Worm (Caenorhabditis elegans) whole organism, mixed stage, embryonic: Measurements from ENCODE around the gene lgg-1.

Experiments used
- M03D4.4 ChIP-seq: sonication (generic microtip); optimal IDR thresholded peaks from 2 replicates; lab custom pipeline; 2017; ENCODE audit warnings: mild to moderate bottlenecking, missing genetic modification characterization, missing compliant biosample characterization
- bed-3 ChIP-seq: fragments of 200-800 bp; sonication (Bioruptor generic); optimal IDR thresholded peaks from 3 replicates; lab custom pipeline; 2018; ENCODE audit warnings: mild to moderate bottlenecking, missing genetic modification characterization, moderate library complexity, missing compliant biosample characterization
- blmp-1 ChIP-seq: fragments of 150-350 bp; optimal IDR thresholded peaks from 2 replicates; lab custom pipeline; 2014; ENCODE audit warnings: missing biosample characterization, missing genetic modification characterization
- ceh-39 ChIP-seq: fragments of 150-350 bp; optimal IDR thresholded peaks from 2 replicates; lab custom pipeline; 2014; ENCODE audit warnings: missing biosample characterization, missing genetic modification characterization
- ceh-43 ChIP-seq: fragments of 200-800 bp; sonication (Bioruptor generic); optimal IDR thresholded peaks from 2 replicates; lab custom pipeline; 2018; ENCODE audit warnings: mild to moderate bottlenecking, missing genetic modification characterization, moderate library complexity, missing compliant biosample characterization
- ceh-83 ChIP-seq: fragments of 200-800 bp; sonication (Bioruptor generic); optimal IDR thresholded peaks from 2 replicates; lab custom pipeline; 2018; ENCODE audit warnings: mild to moderate bottlenecking, missing genetic modification characterization, missing compliant biosample characterization
- ces-1 ChIP-seq: fragments of 150-350 bp; optimal IDR thresholded peaks from 2 replicates; lab custom pipeline; 2014; ENCODE audit warnings: missing biosample characterization, missing genetic modification reagents, missing genetic modification characterization
- cnd-1 ChIP-seq: fragments of 200-800 bp; sonication (Bioruptor generic); optimal IDR thresholded peaks from 2 replicates; lab custom pipeline; 2018; ENCODE audit warnings: mild to moderate bottlenecking, missing genetic modification characterization, missing compliant biosample characterization
- drap-1 ChIP-seq: fragments of 200-800 bp; sonication (Bioruptor generic); optimal IDR thresholded peaks from 3 replicates; lab custom pipeline; 2018; ENCODE audit warnings: mild to moderate bottlenecking, missing genetic modification characterization, missing compliant biosample characterization
- elt-1 ChIP-seq: sonication (generic microtip); optimal IDR thresholded peaks from 2 replicates; lab custom pipeline; 2017; ENCODE audit warnings: missing genetic modification characterization, mild to moderate bottlenecking, missing compliant biosample characterization, antibody characterized with exemption, moderate library complexity, borderline replicate concordance; ENCODE audit not compliant: insufficient read depth
- elt-3 ChIP-seq: fragments of 150-350 bp; optimal IDR thresholded peaks from 2 replicates; lab custom pipeline; 2014; ENCODE audit warnings: missing biosample characterization, missing genetic modification characterization
- flh-1 ChIP-seq: fragments of 200-800 bp; sonication (Bioruptor generic); optimal IDR thresholded peaks from 2 replicates; lab custom pipeline; 2018; ENCODE audit warnings: mild to moderate bottlenecking, missing genetic modification characterization, moderate library complexity, missing compliant biosample characterization
- ham-2 ChIP-seq: fragments of 200-800 bp; sonication (Bioruptor generic); optimal IDR thresholded peaks from 2 replicates; lab custom pipeline; 2018; ENCODE audit warnings: mild to moderate bottlenecking, missing genetic modification characterization, missing compliant biosample characterization
- hlh-1 ChIP-seq: fragments of 150-350 bp; optimal IDR thresholded peaks from 2 replicates; lab custom pipeline; 2014; ENCODE audit warnings: missing biosample characterization, missing genetic modification reagents, missing genetic modification characterization
- lin-13 ChIP-seq: fragments of 150-350 bp; optimal IDR thresholded peaks from 2 replicates; lab custom pipeline; 2014; ENCODE audit warnings: missing biosample characterization, missing genetic modification characterization
- lin-32 ChIP-seq: fragments of 200-800 bp; sonication (Bioruptor generic); optimal IDR thresholded peaks from 2 replicates; lab custom pipeline; 2018; ENCODE audit warnings: mild to moderate bottlenecking, missing genetic modification characterization, missing compliant biosample characterization
- lsy-2 ChIP-seq: fragments of 150-350 bp; optimal IDR thresholded peaks from 2 replicates; lab custom pipeline; 2014; ENCODE audit warnings: missing biosample characterization, missing genetic modification characterization
- mab-5 ChIP-seq: fragments of 150-350 bp; optimal IDR thresholded peaks from 2 replicates; lab custom pipeline; 2014; ENCODE audit warnings: missing biosample characterization, missing genetic modification characterization
- mep-1 ChIP-seq: fragments of 150-350 bp; optimal IDR thresholded peaks from 2 replicates; lab custom pipeline; 2017; ENCODE audit warnings: missing biosample characterization, missing genetic modification reagents, missing genetic modification characterization, inconsistent platforms
- mls-2 ChIP-seq: sonication (generic microtip); optimal IDR thresholded peaks from 2 replicates; lab custom pipeline; 2016; ENCODE audit warnings: mild to moderate bottlenecking, missing genetic modification characterization, moderate library complexity, missing compliant biosample characterization
- nhr-12 ChIP-seq: fragments of 150-350 bp; optimal IDR thresholded peaks from 2 replicates; lab custom pipeline; 2014; ENCODE audit warnings: missing biosample characterization, missing genetic modification characterization
- nhr-237 ChIP-seq: fragments of 150-350 bp; optimal IDR thresholded peaks from 2 replicates; lab custom pipeline; 2014; ENCODE audit warnings: missing biosample characterization, missing genetic modification characterization
- nhr-28 ChIP-seq: fragments of 150-350 bp; optimal IDR thresholded peaks from 2 replicates; lab custom pipeline; 2014; ENCODE audit warnings: missing biosample characterization, missing genetic modification characterization
- nhr-76 ChIP-seq: sonication (generic microtip); optimal IDR thresholded peaks from 2 replicates; lab custom pipeline; 2017; ENCODE audit warnings: missing biosample characterization, missing genetic modification characterization
- pha-4 ChIP-seq: fragments of 150-350 bp; optimal IDR thresholded peaks from 2 replicates; lab custom pipeline; 2018; ENCODE audit warnings: missing biosample characterization, missing genetic modification reagents, missing genetic modification characterization
- sem-2 ChIP-seq: fragments of 200-800 bp; sonication (Bioruptor generic); optimal IDR thresholded peaks from 2 replicates; lab custom pipeline; 2018; ENCODE audit warnings: mild to moderate bottlenecking, missing genetic modification characterization, missing compliant biosample characterization
- snpc-4 ChIP-seq: fragments of 150-350 bp; optimal IDR thresholded peaks from 2 replicates; lab custom pipeline; 2014; ENCODE audit warnings: missing biosample characterization, missing genetic modification characterization
- sptf-1 ChIP-seq: sonication (generic microtip); optimal IDR thresholded peaks from 2 replicates; lab custom pipeline; 2017; ENCODE audit warnings: mild to moderate bottlenecking, missing genetic modification characterization, moderate library complexity, missing compliant biosample characterization
- tbx-8 ChIP-seq: fragments of 200-800 bp; sonication (Bioruptor generic); optimal IDR thresholded peaks from 2 replicates; lab custom pipeline; 2018; ENCODE audit warnings: mild to moderate bottlenecking, missing genetic modification characterization, moderate library complexity, missing compliant biosample characterization
- unc-120 ChIP-seq: sonication (generic microtip); optimal IDR thresholded peaks from 2 replicates; lab custom pipeline; 2017; ENCODE audit warnings: missing genetic modification characterization, missing compliant biosample characterization; ENCODE audit not compliant: poor library complexity, severe bottlenecking
- unc-39 ChIP-seq: fragments of 150-350 bp; optimal IDR thresholded peaks from 2 replicates; lab custom pipeline; 2014; ENCODE audit warnings: missing biosample characterization, missing genetic modification characterization
- unc-62 ChIP-seq: fragments of 150-350 bp; optimal IDR thresholded peaks from 2 replicates; lab custom pipeline; 2014; ENCODE audit warnings: missing biosample characterization, missing genetic modification reagents, missing genetic modification characterization
- zip-8 ChIP-seq: fragments of 150-350 bp; optimal IDR thresholded peaks from 2 replicates; lab custom pipeline; 2014; ENCODE audit warnings: missing biosample characterization, missing genetic modification characterization
- ztf-11 ChIP-seq: fragments of 150-350 bp; optimal IDR thresholded peaks from 2 replicates; lab custom pipeline; 2014; ENCODE audit warnings: missing biosample characterization, missing genetic modification characterization

lgg-1 gene

DNA sequence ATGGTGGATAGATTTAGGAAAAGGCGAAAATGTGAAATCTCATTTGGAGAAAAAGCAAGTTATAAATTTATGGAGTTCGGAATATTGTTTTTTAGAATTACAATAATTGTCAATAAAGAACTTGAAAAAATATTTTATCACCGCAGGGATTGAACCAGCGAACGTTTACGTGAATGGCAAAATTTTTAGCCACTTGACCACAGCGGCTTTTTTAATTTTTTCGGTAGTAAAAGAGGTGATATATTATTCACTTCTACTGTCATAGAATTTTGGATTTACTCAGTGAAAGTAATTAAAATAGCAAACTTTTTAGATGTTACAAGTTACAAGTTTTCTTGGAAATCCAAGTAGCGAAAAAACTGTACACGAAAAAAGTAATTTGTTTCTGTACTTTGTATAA, 10.7 kb upstream of the lgg-1 start:
- TF ChIP-seq mep-1 (no peak), sptf-1 (tag; lab: Kevin White, UChicago) (no peak), mab-5 (tag; lab: Kevin White, UChicago) (no peak), zip-8 (tag; lab: Kevin White, UChicago) (no peak), ztf-11 (tag; lab: Kevin White, UChicago) (no peak), nhr-28 (tag; lab: Kevin White, UChicago) (no peak), pha-4 (no peak), flh-1 (no peak), drap-1 (no peak), unc-39 (no peak), ceh-43 (GFP tag; lab: Kevin White, UChicago) (no peak), lsy-2 (tag; lab: Kevin White, UChicago) (no peak), hlh-1 (tag; lab: Kevin White, UChicago) (no peak)

ce11 chrII:6355396-6356346, 8.2 kb upstream of the lgg-1 start, which contains the start of gene C32D5.11:
Gene C32D5.11 (minus strand): TSS chrII:6355446.
- TF ChIP-seq ces-1 (peak; percentile 20), lsy-2 (tag; lab: Kevin White, UChicago) (peak; percentile 38), lin-13 (tag; lab: Kevin White, UChicago) (peak; percentile 52), unc-120 (tag; lab: Kevin White, UChicago) (peak; percentile 16), nhr-28 (tag; lab: Kevin White, UChicago) (no peak), ceh-39 (no peak), hlh-1 (tag; lab: Kevin White, UChicago) (peak; percentile 37), sptf-1 (tag; lab: Kevin White, UChicago) (peak; percentile 55), mep-1 (peak; percentile 53)
- TF ChIP-seq, all 35 proteins: peak for 7

DNA sequence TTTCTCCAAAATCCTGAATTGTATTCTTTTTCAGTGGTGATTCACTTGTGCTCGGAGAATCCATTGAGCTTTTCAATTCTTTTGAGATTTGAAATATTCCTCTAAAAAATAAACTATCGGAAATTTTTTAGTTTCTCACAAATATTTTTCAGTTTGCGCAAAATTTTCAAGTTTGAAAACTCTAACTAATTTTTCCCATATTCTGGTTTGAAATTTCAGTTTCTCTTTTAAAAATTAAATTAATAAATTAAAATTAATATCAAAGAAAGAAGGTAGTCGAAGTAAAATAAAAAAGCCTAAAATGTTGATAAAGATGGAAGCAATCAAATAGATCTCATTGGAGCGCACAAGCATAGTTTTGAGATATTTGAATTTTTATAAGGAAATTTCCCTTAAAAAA, 4.4 kb upstream of the lgg-1 start, which contains the start of gene C32D5.10:
Gene C32D5.10, minus strand, starts transcription at position 101 of the 400 bp plus-strand sequence.
- TF ChIP-seq mls-2 (no peak), blmp-1 (tag; lab: Kevin White, UChicago) (no peak), pha-4 (no peak), snpc-4 (tag; lab: Kevin White, UChicago) (no peak), cnd-1 (tag; lab: Kevin White, UChicago) (no peak), bed-3 (GFP tag; lab: Kevin White, UChicago) (no peak), ceh-43 (GFP tag; lab: Kevin White, UChicago) (no peak), lin-32 (GFP tag; lab: Kevin White, UChicago) (no peak)

- TF ChIP-seq lsy-2 (tag; lab: Kevin White, UChicago) (no peak), pha-4 (no peak), ceh-83 (GFP tag; lab: Kevin White, UChicago) (no peak), tbx-8 (no peak), ceh-43 (GFP tag; lab: Kevin White, UChicago) (no peak), sptf-1 (tag; lab: Kevin White, UChicago) (no peak), ham-2 (GFP tag; lab: Kevin White, UChicago) (no peak), nhr-28 (tag; lab: Kevin White, UChicago) (no peak), flh-1 (no peak), nhr-237 (tag; lab: Kevin White, UChicago) (no peak), unc-39 (no peak), snpc-4 (tag; lab: Kevin White, UChicago) (no peak), ztf-11 (tag; lab: Kevin White, UChicago) (no peak), nhr-76 (tag; lab: Kevin White, UChicago) (no peak), M03D4.4 (no peak), drap-1 (no peak)
These were observed 2.4 kb upstream of the lgg-1 start for ce11 chrII:6349968-6350367.

- peak; percentile 36 for TF ChIP-seq unc-120 (tag; lab: Kevin White, UChicago)
- no peak for TF ChIP-seq cnd-1 (tag; lab: Kevin White, UChicago)
- TF ChIP-seq M03D4.4: peak; percentile 12
- TF ChIP-seq tbx-8: no peak
- TF ChIP-seq nhr-28 (tag; lab: Kevin White, UChicago): no peak
- TF ChIP-seq mep-1: peak; percentile 74
- TF ChIP-seq nhr-12: no peak
- no peak for TF ChIP-seq snpc-4 (tag; lab: Kevin White, UChicago)
- no peak for TF ChIP-seq elt-3 (tag; lab: Kevin White, UChicago)
- TF ChIP-seq lin-13 (tag; lab: Kevin White, UChicago): peak; percentile 4
- no peak for TF ChIP-seq bed-3 (GFP tag; lab: Kevin White, UChicago)
- no peak for TF ChIP-seq zip-8 (tag; lab: Kevin White, UChicago)
- TF ChIP-seq sem-2 (GFP tag; lab: Kevin White, UChicago): no peak
- TF ChIP-seq mls-2: no peak
- TF ChIP-seq ces-1: no peak
- no peak for TF ChIP-seq ceh-43 (GFP tag; lab: Kevin White, UChicago)
- no peak for TF ChIP-seq lin-32 (GFP tag; lab: Kevin White, UChicago)
- peak; percentile 25 for TF ChIP-seq ztf-11 (tag; lab: Kevin White, UChicago)
- peak; percentile 31 for TF ChIP-seq blmp-1 (tag; lab: Kevin White, UChicago)
- no peak for TF ChIP-seq unc-39
- TF ChIP-seq flh-1: no peak
- peak; percentile 53 for TF ChIP-seq lsy-2 (tag; lab: Kevin White, UChicago)
- TF ChIP-seq ceh-39: no peak
- peak; percentile 83 for TF ChIP-seq unc-62 (GFP tag; lab: Kevin White, UChicago)
- TF ChIP-seq elt-1 (tag; lab: Kevin White, UChicago): no peak
- TF ChIP-seq hlh-1 (tag; lab: Kevin White, UChicago): peak; percentile 87
- TF ChIP-seq sptf-1 (tag; lab: Kevin White, UChicago): no peak
- no peak for TF ChIP-seq drap-1
- no peak for TF ChIP-seq nhr-76 (tag; lab: Kevin White, UChicago)
- TF ChIP-seq mab-5 (tag; lab: Kevin White, UChicago): no peak
- peak; percentile 91 for TF ChIP-seq pha-4
These were observed 841 bp upstream of the lgg-1 start for ce11 chrII:6348360-6348759.
